Worm (Caenorhabditis elegans) whole organism, L4 larva: ENCODE data around the gene F22E5.23.

Source experiments
- F44E2.7 ChIP-seq: fragments of 200-800 bp; sonication (Bioruptor generic); IDR thresholded peaks from 2 replicates; pipeline ENCODE4 v2.1.2; 2022; ENCODE audit warnings: missing genetic modification characterization, missing compliant biosample characterization
- dmd-6 ChIP-seq: fragments of 200-800 bp; sonication (Bioruptor generic); IDR thresholded peaks from 2 replicates; pipeline ENCODE4 v1.3.6; 2022; ENCODE audit warnings: missing genetic modification reagents, missing genetic modification characterization, missing compliant biosample characterization
- jun-1 ChIP-seq: fragments of 150-350 bp; optimal IDR thresholded peaks from 2 replicates; lab custom pipeline; 2014; ENCODE audit warnings: missing biosample characterization, missing genetic modification reagents, missing genetic modification characterization
- lin-39 ChIP-seq: fragments of 150-350 bp; optimal IDR thresholded peaks from 2 replicates; lab custom pipeline; 2014; ENCODE audit warnings: missing biosample characterization, missing genetic modification reagents, missing genetic modification characterization
- mep-1 ChIP-seq: fragments of 150-350 bp; sonication (generic microtip); optimal IDR thresholded peaks from 3 replicates; lab custom pipeline; 2014; ENCODE audit warnings: missing biosample characterization, missing genetic modification characterization
- mxl-2 ChIP-seq: fragments of 200-800 bp; sonication (Bioruptor generic); conservative IDR thresholded peaks from 2 replicates; pipeline ENCODE4 v1.3.6; 2022; ENCODE audit warnings: missing genetic modification reagents, missing genetic modification characterization, missing compliant biosample characterization

DNA sequence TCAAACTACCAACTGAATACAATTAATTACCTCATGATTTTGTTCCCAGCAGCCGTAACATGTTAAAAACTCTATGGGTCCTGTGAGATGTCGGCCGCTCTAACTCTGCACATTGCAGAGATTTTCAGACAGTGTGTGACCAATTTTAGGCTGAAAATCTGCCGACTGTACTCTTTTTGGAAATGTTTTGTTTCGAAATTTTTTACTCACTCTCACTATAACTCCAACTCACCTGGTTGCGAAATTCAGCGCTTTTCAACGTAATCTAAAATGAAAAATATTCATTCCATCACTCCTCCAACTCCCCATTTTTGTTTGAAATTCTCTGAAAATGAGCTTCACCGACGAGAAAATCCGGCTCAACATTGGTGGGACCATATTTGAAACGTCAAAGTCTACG, 8.5 kb downstream of the F22E5.23 start, which contains the start of the genes F22E5.13 and F22E5.6:
- TF ChIP-seq F44E2.7 (GFP tag; lab: Robert Waterston, UW) (no peak), dmd-6 (GFP tag; lab: Robert Waterston, UW) (no peak), jun-1 (tag; lab: Kevin White, UChicago) (no peak), mep-1 (tag; lab: Kevin White, UChicago) (no peak), lin-39 (tag; lab: Kevin White, UChicago) (no peak), mxl-2 (GFP tag; lab: Robert Waterston, UW) (no peak)
